Worm (Caenorhabditis elegans): Measurements from ENCODE around the gene C47D12.2.

Gene C47D12.2

DNA sequence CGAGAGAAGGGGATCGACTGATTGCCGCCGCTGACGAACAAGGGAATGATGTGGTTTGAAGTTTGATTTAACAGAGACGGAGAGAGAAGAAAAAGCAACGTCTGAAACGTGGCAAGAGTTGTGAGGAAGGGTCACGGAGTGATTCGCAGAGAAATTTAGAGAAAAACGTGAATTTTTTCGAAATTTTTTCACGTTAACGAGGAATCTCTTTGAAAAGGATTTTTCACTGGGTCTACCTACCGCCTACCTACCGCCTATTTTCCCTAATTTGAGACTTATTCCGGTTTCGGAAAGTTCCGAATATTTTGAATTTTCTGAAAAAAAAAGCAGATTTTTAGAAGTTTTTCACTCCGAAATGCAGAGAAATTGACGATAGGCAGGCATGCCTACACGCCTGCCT, 33.4 kb downstream of the C47D12.2 start, which contains the start of gene fcmt-1:
TSS of gene fcmt-1 (minus strand) at position 101 of the 400 bp plus-strand sequence.
- no peak for TF ChIP-seq tbx-37 (GFP tag; conservative IDR thresholded peaks at IDR 0.05)
- no peak for TF ChIP-seq hnd-1 (tag; optimal IDR thresholded peaks at IDR 0.05)
- no peak for TF ChIP-seq ets-7 (tag; optimal IDR thresholded peaks at IDR 0.05)
- TF ChIP-seq B0310.2 (tag; optimal IDR thresholded peaks at IDR 0.05) = no peak
- no peak for TF ChIP-seq flt-1 (GFP tag; IDR thresholded peaks at IDR 0.05)
- TF ChIP-seq tra-4 (tag; optimal IDR thresholded peaks at IDR 0.05) = no peak
- no peak for TF ChIP-seq aly-1 (tag; optimal IDR thresholded peaks at IDR 0.05)
- no peak for TF ChIP-seq ceh-13 (GFP tag; optimal IDR thresholded peaks at IDR 0.05)
- no peak for TF ChIP-seq scrt-1 (GFP tag; IDR thresholded peaks at IDR 0.05)
- TF ChIP-seq ceh-36 (tag; optimal IDR thresholded peaks at IDR 0.05) = no peak
- no peak for TF ChIP-seq F13C5.2 (tag; optimal IDR thresholded peaks at IDR 0.05)
- TF ChIP-seq hmg-4 (GFP tag; optimal IDR thresholded peaks at IDR 0.05) = no peak
- no peak for TF ChIP-seq ama-1 (optimal IDR thresholded peaks at IDR 0.05)
- TF ChIP-seq hmbx-1 (tag; optimal IDR thresholded peaks at IDR 0.05) = no peak
- TF ChIP-seq tbx-11 (GFP tag; IDR thresholded peaks at IDR 0.05) = no peak
- no peak for TF ChIP-seq pes-1 (GFP tag; IDR thresholded peaks at IDR 0.05)
- no peak for TF ChIP-seq sea-1 (GFP tag; conservative IDR thresholded peaks at IDR 0.05)

DNA sequence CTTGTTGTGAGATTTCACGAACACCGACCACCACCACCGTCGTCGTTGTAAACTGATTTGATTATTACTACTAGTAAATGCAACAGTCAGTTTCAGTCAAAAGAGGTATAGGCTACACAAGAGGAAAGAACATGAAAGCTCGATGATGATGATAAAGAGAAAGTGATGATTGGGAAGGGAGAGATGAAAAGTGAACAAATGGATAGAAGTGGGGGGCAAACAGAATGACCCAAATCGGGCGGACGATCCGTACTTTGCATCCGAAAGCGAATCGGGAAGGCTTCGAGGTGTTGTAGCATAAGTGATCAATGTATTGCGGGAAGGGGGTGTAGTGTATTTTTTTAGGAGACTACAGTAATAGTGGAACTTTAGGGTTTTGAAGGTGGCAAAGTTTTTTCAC, 34.7 kb downstream of the C47D12.2 start:
- TF ChIP-seq ceh-36 (tag; optimal IDR thresholded peaks at IDR 0.05) (no peak), B0310.2 (tag; optimal IDR thresholded peaks at IDR 0.05) (no peak), tra-4 (tag; optimal IDR thresholded peaks at IDR 0.05) (no peak), ets-7 (tag; optimal IDR thresholded peaks at IDR 0.05) (no peak), pes-1 (GFP tag; IDR thresholded peaks at IDR 0.05) (no peak), sea-1 (GFP tag; conservative IDR thresholded peaks at IDR 0.05) (no peak), hmbx-1 (tag; optimal IDR thresholded peaks at IDR 0.05) (no peak), F13C5.2 (tag; optimal IDR thresholded peaks at IDR 0.05) (no peak), ceh-13 (GFP tag; optimal IDR thresholded peaks at IDR 0.05) (no peak), aly-1 (tag; optimal IDR thresholded peaks at IDR 0.05) (no peak), tbx-11 (GFP tag; IDR thresholded peaks at IDR 0.05) (no peak), ama-1 (optimal IDR thresholded peaks at IDR 0.05) (no peak), hmg-4 (GFP tag; optimal IDR thresholded peaks at IDR 0.05) (no peak)

DNA sequence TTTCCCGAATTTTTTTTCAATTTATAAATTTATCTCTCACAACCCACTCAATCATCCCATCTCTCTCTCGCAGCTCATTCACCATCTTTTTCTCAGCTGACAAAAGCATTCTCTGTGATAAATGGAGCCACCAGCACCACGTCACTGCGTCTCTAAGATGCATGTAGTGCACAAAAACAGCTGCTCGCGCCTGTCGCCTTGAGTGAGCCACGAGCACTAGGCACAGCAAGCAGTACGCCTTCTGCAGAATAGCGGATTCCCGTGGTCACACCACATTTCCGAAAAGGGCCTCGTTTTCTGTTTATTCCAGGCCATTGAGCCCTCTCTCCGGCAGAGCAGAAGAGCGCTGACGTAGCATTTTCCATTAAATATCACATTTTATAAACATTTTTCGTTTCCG, 37.5 kb downstream of the C47D12.2 start, which contains the start of gene F13D12.10:
TSS of gene F13D12.10 (plus strand) at position 231 of the 400 bp plus-strand sequence.
- TF ChIP-seq ceh-13 (GFP tag; optimal IDR thresholded peaks at IDR 0.05) (no peak), ama-1 (optimal IDR thresholded peaks at IDR 0.05) (no peak), pes-1 (GFP tag; IDR thresholded peaks at IDR 0.05) (no peak), hnd-1 (tag; optimal IDR thresholded peaks at IDR 0.05) (no peak), hmg-4 (GFP tag; optimal IDR thresholded peaks at IDR 0.05) (no peak), hmbx-1 (tag; optimal IDR thresholded peaks at IDR 0.05) (no peak), tbx-11 (GFP tag; IDR thresholded peaks at IDR 0.05) (no peak), ets-7 (tag; optimal IDR thresholded peaks at IDR 0.05) (no peak), sea-1 (GFP tag; conservative IDR thresholded peaks at IDR 0.05) (no peak), flt-1 (GFP tag; IDR thresholded peaks at IDR 0.05) (no peak), scrt-1 (GFP tag; IDR thresholded peaks at IDR 0.05) (no peak), F13C5.2 (tag; optimal IDR thresholded peaks at IDR 0.05) (no peak)

DNA sequence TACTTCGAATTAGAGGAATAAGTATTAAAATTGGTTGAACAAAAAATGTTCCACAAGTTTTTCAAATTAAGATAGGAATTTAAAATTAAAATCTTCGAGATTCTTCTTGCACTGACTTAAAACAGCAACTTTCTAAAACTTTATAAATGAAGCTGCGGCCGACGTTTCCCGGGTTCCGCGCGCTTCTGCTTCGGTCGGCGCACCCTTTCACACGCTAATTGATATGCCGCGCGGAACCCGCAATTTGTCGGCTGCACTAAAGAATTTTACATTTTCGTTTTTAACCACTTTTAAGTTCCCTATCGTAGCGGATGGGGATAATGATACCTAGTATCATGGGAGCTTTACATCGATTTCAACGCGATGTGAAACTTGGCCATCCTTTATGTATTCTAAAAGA, 38.6 kb downstream of the C47D12.2 start:
- no peak for TF ChIP-seq hmg-4 (GFP tag; optimal IDR thresholded peaks at IDR 0.05)
- no peak for TF ChIP-seq tra-4 (tag; optimal IDR thresholded peaks at IDR 0.05)
- no peak for TF ChIP-seq sea-1 (GFP tag; conservative IDR thresholded peaks at IDR 0.05)
- no peak for TF ChIP-seq flt-1 (GFP tag; IDR thresholded peaks at IDR 0.05)
- no peak for TF ChIP-seq tbx-37 (GFP tag; conservative IDR thresholded peaks at IDR 0.05)
- TF ChIP-seq scrt-1 (GFP tag; IDR thresholded peaks at IDR 0.05) = no peak
- no peak for TF ChIP-seq F13C5.2 (tag; optimal IDR thresholded peaks at IDR 0.05)
- no peak for TF ChIP-seq aly-1 (tag; optimal IDR thresholded peaks at IDR 0.05)
- TF ChIP-seq pes-1 (GFP tag; IDR thresholded peaks at IDR 0.05) = no peak
- TF ChIP-seq ceh-13 (GFP tag; optimal IDR thresholded peaks at IDR 0.05) = no peak
- TF ChIP-seq ama-1 (optimal IDR thresholded peaks at IDR 0.05) = no peak
- no peak for TF ChIP-seq tbx-11 (GFP tag; IDR thresholded peaks at IDR 0.05)
- no peak for TF ChIP-seq ets-7 (tag; optimal IDR thresholded peaks at IDR 0.05)
- no peak for TF ChIP-seq ceh-36 (tag; optimal IDR thresholded peaks at IDR 0.05)
- TF ChIP-seq B0310.2 (tag; optimal IDR thresholded peaks at IDR 0.05) = no peak

ce11 chrII:11719533-11719932, 43.4 kb downstream of the C47D12.2 start:
- no peak for TF ChIP-seq tbx-37 (GFP tag; conservative IDR thresholded peaks at IDR 0.05)
- TF ChIP-seq pes-1 (GFP tag; IDR thresholded peaks at IDR 0.05) = no peak
- TF ChIP-seq hnd-1 (tag; optimal IDR thresholded peaks at IDR 0.05) = no peak
- no peak for TF ChIP-seq F13C5.2 (tag; optimal IDR thresholded peaks at IDR 0.05)
- no peak for TF ChIP-seq aly-1 (tag; optimal IDR thresholded peaks at IDR 0.05)
- TF ChIP-seq hmg-4 (GFP tag; optimal IDR thresholded peaks at IDR 0.05) = no peak
- TF ChIP-seq tra-4 (tag; optimal IDR thresholded peaks at IDR 0.05) = no peak
- TF ChIP-seq ama-1 (optimal IDR thresholded peaks at IDR 0.05) = no peak
- no peak for TF ChIP-seq sea-1 (GFP tag; conservative IDR thresholded peaks at IDR 0.05)
- no peak for TF ChIP-seq scrt-1 (GFP tag; IDR thresholded peaks at IDR 0.05)

ce11 chrII:11720102-11720501, 44.0 kb downstream of the C47D12.2 start, which contains the start of gene F13D12.3:
Gene F13D12.3, plus strand, starts transcription at chrII:11720402.
- TF ChIP-seq tra-4 (tag; optimal IDR thresholded peaks at IDR 0.05) (no peak), hmg-4 (GFP tag; optimal IDR thresholded peaks at IDR 0.05) (no peak), sea-1 (GFP tag; conservative IDR thresholded peaks at IDR 0.05) (no peak), tbx-37 (GFP tag; conservative IDR thresholded peaks at IDR 0.05) (no peak), F13C5.2 (tag; optimal IDR thresholded peaks at IDR 0.05) (no peak), scrt-1 (GFP tag; IDR thresholded peaks at IDR 0.05) (no peak), ceh-36 (tag; optimal IDR thresholded peaks at IDR 0.05) (no peak), hmbx-1 (tag; optimal IDR thresholded peaks at IDR 0.05) (no peak), aly-1 (tag; optimal IDR thresholded peaks at IDR 0.05) (no peak), ama-1 (optimal IDR thresholded peaks at IDR 0.05) (no peak), tbx-11 (GFP tag; IDR thresholded peaks at IDR 0.05) (no peak)

ce11 chrII:11720819-11721218, 44.7 kb downstream of the C47D12.2 start:
- TF ChIP-seq sea-1 (GFP tag; conservative IDR thresholded peaks at IDR 0.05) (no peak), hnd-1 (tag; optimal IDR thresholded peaks at IDR 0.05) (no peak), hmbx-1 (tag; optimal IDR thresholded peaks at IDR 0.05) (no peak), scrt-1 (GFP tag; IDR thresholded peaks at IDR 0.05) (no peak), tbx-37 (GFP tag; conservative IDR thresholded peaks at IDR 0.05) (no peak), B0310.2 (tag; optimal IDR thresholded peaks at IDR 0.05) (no peak), flt-1 (GFP tag; IDR thresholded peaks at IDR 0.05) (no peak), ets-7 (tag; optimal IDR thresholded peaks at IDR 0.05) (no peak), tbx-11 (GFP tag; IDR thresholded peaks at IDR 0.05) (no peak), ama-1 (optimal IDR thresholded peaks at IDR 0.05) (no peak)
